Worm (Caenorhabditis elegans) whole organism, L3 larva: ENCODE data around the gene sss-1.

Experiments
- aly-2 ChIP-seq: fragments of 150-350 bp; optimal IDR thresholded peaks from 2 replicates; lab custom pipeline; 2014; ENCODE audit warnings: missing biosample characterization, missing genetic modification characterization
- egl-27 ChIP-seq: sonication (generic microtip); optimal IDR thresholded peaks from 4 replicates; lab custom pipeline; 2017; ENCODE audit warnings: missing biosample characterization, missing genetic modification reagents, missing genetic modification characterization
- fkh-10 ChIP-seq: sonication (generic microtip); optimal IDR thresholded peaks from 2 replicates; lab custom pipeline; 2017; ENCODE audit warnings: missing biosample characterization, missing genetic modification reagents, missing genetic modification characterization
- fos-1 ChIP-seq: fragments of 150-350 bp; optimal IDR thresholded peaks from 2 replicates; lab custom pipeline; 2014; ENCODE audit warnings: missing biosample characterization, missing genetic modification characterization
- jun-1 ChIP-seq: fragments of 150-350 bp; optimal IDR thresholded peaks from 2 replicates; lab custom pipeline; 2014; ENCODE audit warnings: missing biosample characterization, missing genetic modification reagents, missing genetic modification characterization
- lin-15B ChIP-seq: fragments of 150-350 bp; optimal IDR thresholded peaks from 2 replicates; lab custom pipeline; 2014; ENCODE audit warnings: missing biosample characterization, missing genetic modification characterization
- lin-39 ChIP-seq: fragments of 150-350 bp; optimal IDR thresholded peaks from 2 replicates; lab custom pipeline; 2018; ENCODE audit warnings: missing biosample characterization, missing genetic modification reagents, missing genetic modification characterization
- nhr-23 ChIP-seq: fragments of 150-350 bp; optimal IDR thresholded peaks from 2 replicates; lab custom pipeline; 2014; ENCODE audit warnings: missing biosample characterization, missing genetic modification reagents, missing genetic modification characterization
- pha-4 ChIP-seq: fragments of 150-350 bp; optimal IDR thresholded peaks from 2 replicates; lab custom pipeline; 2014; ENCODE audit warnings: missing biosample characterization, missing genetic modification reagents, missing genetic modification characterization
- sea-2 ChIP-seq: fragments of 150-350 bp; sonication (generic microtip); optimal IDR thresholded peaks from 4 replicates; lab custom pipeline; 2014; ENCODE audit warnings: missing biosample characterization, missing genetic modification reagents, missing genetic modification characterization
- unc-39 ChIP-seq: sonication (generic microtip); optimal IDR thresholded peaks from 4 replicates; lab custom pipeline; 2017; ENCODE audit warnings: missing biosample characterization, missing genetic modification characterization
- unc-62 ChIP-seq: fragments of 150-350 bp; sonication (generic microtip); optimal IDR thresholded peaks from 4 replicates; lab custom pipeline; 2014; ENCODE audit warnings: missing biosample characterization, missing genetic modification reagents, missing genetic modification characterization

DNA sequence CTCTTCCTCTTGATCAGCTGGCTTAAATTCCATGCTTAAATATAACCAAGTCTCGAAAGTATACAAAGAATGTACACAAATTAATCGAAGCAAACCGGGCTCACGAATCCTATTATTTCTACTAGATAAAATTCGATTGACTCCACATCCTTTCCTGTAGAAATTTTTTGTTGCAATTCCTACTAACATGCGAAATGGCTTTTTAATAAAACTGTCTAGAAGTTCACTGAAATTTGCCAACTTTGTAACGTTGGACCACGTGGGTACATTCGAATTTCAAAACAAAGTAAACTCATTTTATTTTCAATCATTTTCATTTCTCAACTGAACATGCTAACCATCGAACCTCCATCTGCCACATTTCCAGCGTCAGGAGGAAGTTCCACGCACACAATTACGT lies 1.5 kb upstream of the sss-1 start, which contains the start of gene ssp-32:
- TF ChIP-seq aly-2 (tag; lab: Kevin White, UChicago) (no peak), lin-39 (no peak), fos-1 (tag; lab: Kevin White, UChicago) (no peak), sea-2 (GFP tag; lab: Kevin White, UChicago) (no peak), egl-27 (tag; lab: Kevin White, UChicago) (no peak), jun-1 (tag; lab: Kevin White, UChicago) (no peak), nhr-23 (tag; lab: Kevin White, UChicago) (no peak), unc-39 (tag; lab: Kevin White, UChicago) (no peak), pha-4 (tag; lab: Kevin White, UChicago) (no peak), lin-15B (no peak), unc-62 (GFP tag; lab: Kevin White, UChicago) (no peak), fkh-10 (GFP tag; lab: Kevin White, UChicago) (no peak)
